Fruit fly (Drosophila melanogaster) Kc167 (cell line): Measurements from ENCODE around the gene CG10011.

Experiments
- Myc ChIP-seq: fragments of >200 bp; optimal IDR thresholded peaks from 2 replicates; lab custom pipeline; 2017; ENCODE audit warnings: missing external identifiers
- Sin3A ChIP-seq: fragments of >200 bp; optimal IDR thresholded peaks from 2 replicates; lab custom pipeline; 2018; ENCODE audit warnings: missing external identifiers
- h ChIP-seq: fragments of >200 bp; optimal IDR thresholded peaks from 3 replicates; lab custom pipeline; 2018; ENCODE audit warnings: missing external identifiers
- insv ChIP-seq: fragments of >200 bp; optimal IDR thresholded peaks from 3 replicates; lab custom pipeline; 2018; ENCODE audit warnings: missing external identifiers
- psq ChIP-seq: fragments of >200 bp; optimal IDR thresholded peaks from 2 replicates; lab custom pipeline; 2017; ENCODE audit warnings: missing external identifiers
- ttk ChIP-seq: sonication (Bioruptor generic); optimal IDR thresholded peaks from 2 replicates; lab custom pipeline; 2017; ENCODE audit warnings: missing external identifiers

DNA sequence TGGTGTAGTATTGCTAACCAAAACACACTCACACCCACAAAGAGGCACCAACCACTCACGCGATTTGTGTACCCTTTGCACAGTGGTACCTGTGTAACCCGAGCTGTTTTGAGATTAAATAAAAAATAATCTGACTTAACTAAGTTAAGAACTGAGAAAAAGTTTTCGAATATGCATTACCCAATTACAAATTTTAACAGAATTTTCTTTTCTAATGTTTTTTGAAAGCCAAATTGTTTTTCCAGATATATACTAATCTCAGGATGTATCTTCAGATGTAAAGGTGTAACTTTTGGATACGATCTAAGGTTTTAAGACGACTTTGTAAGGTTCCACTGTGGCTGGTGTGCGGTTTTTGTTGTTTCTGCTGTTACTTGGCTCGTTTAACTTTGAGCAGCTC lies 1.2 kb downstream of the CG10011 start:
- TF ChIP-seq ttk (lab: Kevin White, UChicago) (no peak), insv (no peak), Myc (no peak), psq (no peak), h (no peak), Sin3A (no peak)
